Worm (Caenorhabditis elegans) whole organism, L2 larva: ENCODE data around the gene F52C6.2.

Experiments
- R02D3.7 ChIP-seq: fragments of 150-350 bp; optimal IDR thresholded peaks from 2 replicates; lab custom pipeline; 2014; ENCODE audit warnings: missing biosample characterization, missing genetic modification characterization
- Y55F3AM.14 ChIP-seq: fragments of 200-800 bp; sonication (Bioruptor generic); optimal IDR thresholded peaks from 2 replicates; lab custom pipeline; 2018; ENCODE audit warnings: mild to moderate bottlenecking, missing genetic modification characterization, missing compliant biosample characterization
- blmp-1 ChIP-seq: sonication (generic microtip); optimal IDR thresholded peaks from 2 replicates; lab custom pipeline; 2017; ENCODE audit warnings: missing genetic modification characterization, mild to moderate bottlenecking, missing compliant biosample characterization, antibody characterized with exemption, moderate library complexity; ENCODE audit not compliant: insufficient read depth
- dmd-4 ChIP-seq: sonication (generic microtip); optimal IDR thresholded peaks from 2 replicates; lab custom pipeline; 2017; ENCODE audit warnings: missing biosample characterization, missing genetic modification characterization
- egl-27 ChIP-seq: sonication (generic microtip); optimal IDR thresholded peaks from 3 replicates; lab custom pipeline; 2017; ENCODE audit warnings: missing biosample characterization, missing genetic modification reagents, missing genetic modification characterization
- lsy-2 ChIP-seq, 2 experiments: fragments of 150-350 bp in 1 of 2; sonication (generic microtip) in 1 of 2; optimal IDR thresholded peaks; 2 replicates each; lab custom pipeline; 2014 to 2017; ENCODE audit warnings: missing biosample characterization in 2 of 2, missing genetic modification characterization in 2 of 2
- nhr-237 ChIP-seq: fragments of 150-350 bp; optimal IDR thresholded peaks from 2 replicates; lab custom pipeline; 2014; ENCODE audit warnings: missing biosample characterization, missing genetic modification characterization
- snpc-4 ChIP-seq: fragments of 150-350 bp; optimal IDR thresholded peaks from 2 replicates; lab custom pipeline; 2014; ENCODE audit warnings: missing biosample characterization, missing genetic modification characterization
- unc-55 ChIP-seq: fragments of 150-350 bp; sonication (generic microtip); optimal IDR thresholded peaks from 3 replicates; lab custom pipeline; 2014; ENCODE audit warnings: missing biosample characterization, missing genetic modification reagents, missing genetic modification characterization
- ztf-11 ChIP-seq: sonication (generic microtip); optimal IDR thresholded peaks from 2 replicates; lab custom pipeline; 2017; ENCODE audit warnings: missing biosample characterization, missing genetic modification characterization

DNA sequence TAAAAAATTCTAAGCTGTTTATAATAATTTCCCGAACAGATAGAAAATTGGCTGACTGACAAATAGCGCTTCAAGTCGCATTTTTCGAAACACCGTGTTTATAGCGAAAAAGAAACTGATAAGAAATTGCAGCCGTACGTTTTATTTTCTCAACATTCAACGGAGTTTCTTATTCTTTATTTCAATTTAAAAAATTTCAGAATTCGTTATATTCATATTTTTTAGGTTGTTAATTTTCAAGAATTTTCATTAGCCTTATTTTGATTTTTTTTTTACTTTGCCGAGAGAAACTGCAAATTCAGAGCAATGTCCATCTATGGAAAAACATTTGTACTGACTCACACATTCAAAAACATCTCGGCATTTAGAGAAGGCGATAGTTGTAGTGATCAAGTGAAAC is 28.3 kb upstream of the F52C6.2 start, which contains the start of gene C46F9.6:
- no peak for TF ChIP-seq lsy-2 (tag; optimal IDR thresholded peaks at IDR 0.05; lab: Kevin White, UChicago)
- TF ChIP-seq nhr-237 (tag; lab: Kevin White, UChicago) = no peak
- TF ChIP-seq ztf-11 (tag; lab: Kevin White, UChicago) = no peak
- no peak for TF ChIP-seq dmd-4 (tag; lab: Kevin White, UChicago)
- no peak for TF ChIP-seq Y55F3AM.14 (GFP tag; lab: Kevin White, UChicago)
- TF ChIP-seq unc-55 (GFP tag; lab: Kevin White, UChicago) = no peak
- TF ChIP-seq snpc-4 (tag; lab: Kevin White, UChicago) = no peak
- no peak for TF ChIP-seq egl-27 (tag; lab: Kevin White, UChicago)
- no peak for TF ChIP-seq blmp-1 (tag; lab: Kevin White, UChicago)
- TF ChIP-seq R02D3.7 (tag; lab: Kevin White, UChicago) = no peak
